In the genomic region with DNA sequence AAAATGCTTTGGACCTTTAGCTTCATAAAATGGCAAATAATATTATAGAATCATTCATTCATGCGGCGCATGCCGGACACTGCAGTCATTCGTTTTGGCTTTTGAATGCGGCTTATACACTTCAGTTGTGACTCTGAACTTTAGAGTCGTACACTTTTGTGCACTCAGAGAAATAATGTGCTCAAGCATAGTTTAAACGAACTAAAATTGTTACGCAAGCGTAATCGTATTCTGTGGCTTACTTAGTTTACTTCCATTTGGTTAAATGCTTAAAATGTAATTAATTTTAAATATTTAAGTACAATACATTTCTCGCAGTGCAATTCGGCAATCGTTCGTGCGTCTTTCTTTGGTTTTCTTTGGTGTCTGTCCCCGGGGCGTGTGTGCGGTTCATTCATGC, we compare ENCODE assay signal across 1 fruit fly cellular context.
A peak's percentile ranks its signal among the peaks of the same experiment; 100 is the strongest.
TF ChIP-seq lines count a peak whose summit lies in the region.

No protein-coding gene starts in this region.

TF ChIP-seq in whole organism, embryonic, 481 proteins besides CTCF, POLR2A, EP300 and RAD21 (continued from another document and continues in another):
- peak; percentile 44; the same call in 1 of the 3 replicates for TF ChIP-seq tgo (GFP tag; IDR thresholded peaks at IDR 0.05; lab: Robert Waterston, UW)
- TF ChIP-seq Lhr (GFP tag; optimal IDR thresholded peaks at IDR 0.05; lab: Kevin White, UChicago), result no peak
- no peak for TF ChIP-seq CG10565 (GFP tag; optimal IDR thresholded peaks at IDR 0.05; lab: Kevin White, UChicago)
- no peak for TF ChIP-seq Sry-δ (GFP tag; optimal IDR thresholded peaks at IDR 0.05; lab: Kevin White, UChicago)
- no peak for TF ChIP-seq Atf-2 (GFP tag; optimal IDR thresholded peaks at IDR 0.05; lab: Kevin White, UChicago)
- no peak for TF ChIP-seq CG6683 (GFP tag; optimal IDR thresholded peaks at IDR 0.05; lab: Kevin White, UChicago)
- TF ChIP-seq sob (GFP tag; IDR thresholded peaks at IDR 0.05; lab: Robert Waterston, UW), result peak; percentile 50; the same call in 1 of the 2 replicates
- no peak for TF ChIP-seq CG8290 (GFP tag; optimal IDR thresholded peaks at IDR 0.05; lab: Kevin White, UChicago)
- no peak for TF ChIP-seq CG8290 (tag; optimal IDR thresholded peaks at IDR 0.05; lab: Kevin White, UChicago)
- TF ChIP-seq CG3163 (GFP tag; optimal IDR thresholded peaks at IDR 0.05; lab: Kevin White, UChicago), result no peak
- TF ChIP-seq H15 (GFP tag; IDR thresholded peaks at IDR 0.05; lab: Robert Waterston, UW), result no peak
- TF ChIP-seq lilli (GFP tag; optimal IDR thresholded peaks at IDR 0.05; lab: Kevin White, UChicago), result peak; percentile 20
- TF ChIP-seq CG4360 (GFP tag; IDR thresholded peaks at IDR 0.05; lab: Robert Waterston, UW), result no peak
- no peak; the same call in 1 of the 2 replicates for TF ChIP-seq sens-2 (GFP tag; IDR thresholded peaks at IDR 0.05; lab: Robert Waterston, UW)
- TF ChIP-seq kay (GFP tag; optimal IDR thresholded peaks at IDR 0.05; lab: Kevin White, UChicago), result no peak
- peak; percentile 16 for TF ChIP-seq CG13775 (GFP tag; optimal IDR thresholded peaks at IDR 0.05; lab: Kevin White, UChicago)
- no peak for TF ChIP-seq B-H2 (GFP tag; optimal IDR thresholded peaks at IDR 0.05; lab: Kevin White, UChicago)
- TF ChIP-seq CG32767 (GFP tag; IDR thresholded peaks at IDR 0.05; lab: Robert Waterston, UW), result no peak
- no peak for TF ChIP-seq kni (GFP tag; optimal IDR thresholded peaks at IDR 0.05; lab: Kevin White, UChicago)
- TF ChIP-seq Fer1 (GFP tag; optimal IDR thresholded peaks at IDR 0.05; lab: Kevin White, UChicago), result no peak
- no peak for TF ChIP-seq CrebB (tag; optimal IDR thresholded peaks at IDR 0.05; lab: Kevin White, UChicago)
- TF ChIP-seq CG9727 (GFP tag; optimal IDR thresholded peaks at IDR 0.05; lab: Kevin White, UChicago), result peak; percentile 48
- no peak for TF ChIP-seq exex (tag; optimal IDR thresholded peaks at IDR 0.05; lab: Kevin White, UChicago)
- TF ChIP-seq CG2120 (GFP tag; optimal IDR thresholded peaks at IDR 0.05; lab: Kevin White, UChicago), result peak; percentile 24
- peak; percentile 65 for TF ChIP-seq CG11504 (tag; optimal IDR thresholded peaks at IDR 0.05; lab: Kevin White, UChicago)
- TF ChIP-seq HHEX (GFP tag; optimal IDR thresholded peaks at IDR 0.05; lab: Kevin White, UChicago), result peak; percentile 9
- TF ChIP-seq vfl (GFP tag; optimal IDR thresholded peaks at IDR 0.05; lab: Kevin White, UChicago), result no peak
- no peak for TF ChIP-seq grau (tag; optimal IDR thresholded peaks at IDR 0.05; lab: Kevin White, UChicago)
- no peak for TF ChIP-seq gro (GFP tag; optimal IDR thresholded peaks at IDR 0.05; lab: Kevin White, UChicago)
- TF ChIP-seq Sox100B (GFP tag; optimal IDR thresholded peaks at IDR 0.05; lab: Kevin White, UChicago), result peak; percentile 17
- no peak for TF ChIP-seq CG10543 (GFP tag; optimal IDR thresholded peaks at IDR 0.05; lab: Kevin White, UChicago)
- TF ChIP-seq gcm2 (GFP tag; optimal IDR thresholded peaks at IDR 0.05; lab: Kevin White, UChicago), result no peak
- no peak for TF ChIP-seq Hmx (GFP tag; optimal IDR thresholded peaks at IDR 0.05; lab: Kevin White, UChicago)
- TF ChIP-seq CHES-1-like (GFP tag; optimal IDR thresholded peaks at IDR 0.05; lab: Kevin White, UChicago), result no peak
- TF ChIP-seq CG7372 (GFP tag; IDR thresholded peaks at IDR 0.05; lab: Robert Waterston, UW), result 0 out of 2 replicates have a peak, but pooled peaks have one; percentile 25
- TF ChIP-seq CG17186 (GFP tag; optimal IDR thresholded peaks at IDR 0.05; lab: Kevin White, UChicago), result no peak
- no peak for TF ChIP-seq CG6654 (GFP tag; optimal IDR thresholded peaks at IDR 0.05; lab: Kevin White, UChicago)
- no peak for TF ChIP-seq CkIIα-i1 (GFP tag; IDR thresholded peaks at IDR 0.05; lab: Robert Waterston, UW)
- no peak for TF ChIP-seq CG12155 (GFP tag; optimal IDR thresholded peaks at IDR 0.05; lab: Kevin White, UChicago)
- TF ChIP-seq CG12744 (GFP tag; optimal IDR thresholded peaks at IDR 0.05; lab: Kevin White, UChicago), result no peak
- peak; percentile 62 for TF ChIP-seq Ets65A (GFP tag; lab: Kevin White, UChicago)
- no peak for TF ChIP-seq az2 (GFP tag; optimal IDR thresholded peaks at IDR 0.05; lab: Kevin White, UChicago)
- TF ChIP-seq CG17359 (tag; optimal IDR thresholded peaks at IDR 0.05; lab: Kevin White, UChicago), result no peak
- no peak for TF ChIP-seq Nf-YC (tag; optimal IDR thresholded peaks at IDR 0.05; lab: Kevin White, UChicago)
- TF ChIP-seq hkb (optimal IDR thresholded peaks at IDR 0.05; lab: Kevin White, UChicago), result no peak
- peak; percentile 38; the same call in 1 of the 2 replicates for TF ChIP-seq hkb (GFP tag; IDR thresholded peaks at IDR 0.05; lab: Robert Waterston, UW)
- TF ChIP-seq cg (GFP tag; optimal IDR thresholded peaks at IDR 0.05; lab: Kevin White, UChicago), result no peak
- TF ChIP-seq mirr (GFP tag; optimal IDR thresholded peaks at IDR 0.05; lab: Kevin White, UChicago), result no peak
- no peak for TF ChIP-seq Tbp (GFP tag; optimal IDR thresholded peaks at IDR 0.05; lab: Kevin White, UChicago)
- TF ChIP-seq CG10654 (GFP tag; optimal IDR thresholded peaks at IDR 0.05; lab: Kevin White, UChicago), result no peak
- TF ChIP-seq fd96Cb (tag; optimal IDR thresholded peaks at IDR 0.05; lab: Kevin White, UChicago), result peak; percentile 32
- TF ChIP-seq ATbp (GFP tag; optimal IDR thresholded peaks at IDR 0.05; lab: Kevin White, UChicago), result peak; percentile 4
- TF ChIP-seq amos (GFP tag; IDR thresholded peaks at IDR 0.05; lab: Robert Waterston, UW; ENCODE audit: partially characterized antibody), result no peak
- no peak for TF ChIP-seq nom (GFP tag; optimal IDR thresholded peaks at IDR 0.05; lab: Kevin White, UChicago)
- no peak for TF ChIP-seq sug (tag; optimal IDR thresholded peaks at IDR 0.05; lab: Kevin White, UChicago)
- 0 out of 2 replicates have a peak, but pooled peaks have one; percentile 7 for TF ChIP-seq Awh (GFP tag; IDR thresholded peaks at IDR 0.05; lab: Robert Waterston, UW)
- TF ChIP-seq NC2β (GFP tag; optimal IDR thresholded peaks at IDR 0.05; lab: Kevin White, UChicago), result no peak
- 0 out of 2 replicates have a peak, but pooled peaks have one; percentile 19 for TF ChIP-seq CG14667 (GFP tag; IDR thresholded peaks at IDR 0.05; lab: Robert Waterston, UW)
- peak; percentile 32 for TF ChIP-seq BtbVII (GFP tag; optimal IDR thresholded peaks at IDR 0.05; lab: Kevin White, UChicago)
- TF ChIP-seq CG1832 (GFP tag; optimal IDR thresholded peaks at IDR 0.05; lab: Kevin White, UChicago), result no peak
- TF ChIP-seq CG15269 (tag; optimal IDR thresholded peaks at IDR 0.05; lab: Kevin White, UChicago), result peak; percentile 49
- no peak for TF ChIP-seq Optix (GFP tag; IDR thresholded peaks at IDR 0.05; lab: Robert Waterston, UW)
- no peak for TF ChIP-seq MESR4 (GFP tag; optimal IDR thresholded peaks at IDR 0.05; lab: Kevin White, UChicago)
- no peak for TF ChIP-seq CG9876 (GFP tag; optimal IDR thresholded peaks at IDR 0.05; lab: Kevin White, UChicago)
- TF ChIP-seq Kr (GFP tag; optimal IDR thresholded peaks at IDR 0.05; lab: Kevin White, UChicago), result no peak
- TF ChIP-seq slp2 (GFP tag; optimal IDR thresholded peaks at IDR 0.05; lab: Kevin White, UChicago), result no peak
- peak; percentile 38 for TF ChIP-seq CG8924 (tag; optimal IDR thresholded peaks at IDR 0.05; lab: Kevin White, UChicago)
- no peak for TF ChIP-seq jigr1 (GFP tag; IDR thresholded peaks at IDR 0.05; lab: Robert Waterston, UW)
- no peak for TF ChIP-seq Poxn (GFP tag; IDR thresholded peaks at IDR 0.05; lab: Robert Waterston, UW)
- no peak for TF ChIP-seq CG1603 (tag; optimal IDR thresholded peaks at IDR 0.05; lab: Kevin White, UChicago)
- no peak for TF ChIP-seq Jarid2 (GFP tag; optimal IDR thresholded peaks at IDR 0.05; lab: Kevin White, UChicago)
- no peak for TF ChIP-seq CG14860 (GFP tag; IDR thresholded peaks at IDR 0.05; lab: Robert Waterston, UW; ENCODE audit: partially characterized antibody)
- no peak for TF ChIP-seq CG2129 (GFP tag; IDR thresholded peaks at IDR 0.05; lab: Robert Waterston, UW; ENCODE audit: partially characterized antibody)
- TF ChIP-seq NC2α (GFP tag; optimal IDR thresholded peaks at IDR 0.05; lab: Kevin White, UChicago), result no peak
- TF ChIP-seq Atf6 (GFP tag; IDR thresholded peaks at IDR 0.05; lab: Robert Waterston, UW), result 0 out of 2 replicates have a peak, but pooled peaks have one; percentile 30
- TF ChIP-seq CG8359 (GFP tag; optimal IDR thresholded peaks at IDR 0.05; lab: Kevin White, UChicago; ENCODE audit: borderline replicate concordance), result no peak
- no peak for TF ChIP-seq sna (GFP tag; IDR thresholded peaks at IDR 0.05; lab: Robert Waterston, UW; ENCODE audit: partially characterized antibody)
- TF ChIP-seq fd102C (GFP tag; optimal IDR thresholded peaks at IDR 0.05; lab: Kevin White, UChicago), result no peak
- TF ChIP-seq zen (tag; optimal IDR thresholded peaks at IDR 0.05; lab: Kevin White, UChicago), result no peak
- peak; percentile 56 for TF ChIP-seq dmrt99B (tag; optimal IDR thresholded peaks at IDR 0.05; lab: Kevin White, UChicago)
- TF ChIP-seq CG4820 (GFP tag; optimal IDR thresholded peaks at IDR 0.05; lab: Kevin White, UChicago), result no peak
- TF ChIP-seq HmgD (GFP tag; optimal IDR thresholded peaks at IDR 0.05; lab: Kevin White, UChicago), result no peak
- no peak for TF ChIP-seq Hr78 (GFP tag; optimal IDR thresholded peaks at IDR 0.05; lab: Kevin White, UChicago)
- no peak for TF ChIP-seq pb (GFP tag; optimal IDR thresholded peaks at IDR 0.05; lab: Kevin White, UChicago)
- TF ChIP-seq wor (GFP tag; IDR thresholded peaks at IDR 0.05; lab: Robert Waterston, UW), result 0 out of 2 replicates have a peak, but pooled peaks have one; percentile 16
- no peak for TF ChIP-seq sim (GFP tag; IDR thresholded peaks at IDR 0.05; lab: Robert Waterston, UW)
- peak; percentile 46 for TF ChIP-seq CG9817 (tag; optimal IDR thresholded peaks at IDR 0.05; lab: Kevin White, UChicago)
- peak; percentile 12 for TF ChIP-seq CG18619 (GFP tag; optimal IDR thresholded peaks at IDR 0.05; lab: Kevin White, UChicago)
- no peak for TF ChIP-seq sc (optimal IDR thresholded peaks at IDR 0.05; lab: Kevin White, UChicago)
- no peak for TF ChIP-seq sc (GFP tag; optimal IDR thresholded peaks at IDR 0.05; lab: Kevin White, UChicago)
- no peak for TF ChIP-seq chinmo (GFP tag; IDR thresholded peaks at IDR 0.05; lab: Robert Waterston, UW; ENCODE audit: partially characterized antibody)
- TF ChIP-seq CG31365 (tag; optimal IDR thresholded peaks at IDR 0.05; lab: Kevin White, UChicago), result no peak
- TF ChIP-seq pita (GFP tag; optimal IDR thresholded peaks at IDR 0.05; lab: Kevin White, UChicago), result no peak
- TF ChIP-seq Xbp1 (GFP tag; optimal IDR thresholded peaks at IDR 0.05; lab: Kevin White, UChicago), result peak; percentile 20
- TF ChIP-seq GATAe (GFP tag; conservative IDR thresholded peaks at IDR 0.05; lab: Robert Waterston, UW), result no peak
- peak; percentile 8 for TF ChIP-seq CG4424 (GFP tag; optimal IDR thresholded peaks at IDR 0.05; lab: Kevin White, UChicago)
- no peak for TF ChIP-seq corto (GFP tag; optimal IDR thresholded peaks at IDR 0.05; lab: Kevin White, UChicago)
- no peak for TF ChIP-seq CG6272 (GFP tag; IDR thresholded peaks at IDR 0.05; lab: Robert Waterston, UW)
- no peak for TF ChIP-seq CG2875 (GFP tag; optimal IDR thresholded peaks at IDR 0.05; lab: Kevin White, UChicago)
- no peak for TF ChIP-seq CG4617 (GFP tag; optimal IDR thresholded peaks at IDR 0.05; lab: Kevin White, UChicago; ENCODE audit: borderline replicate concordance)
- no peak for TF ChIP-seq CG11723 (GFP tag; optimal IDR thresholded peaks at IDR 0.05; lab: Kevin White, UChicago)
- no peak; the same call in 1 of the 2 replicates for TF ChIP-seq stc (GFP tag; IDR thresholded peaks at IDR 0.05; lab: Robert Waterston, UW)
- peak; percentile 23; the same call in 1 of the 2 replicates for TF ChIP-seq CG4730 (GFP tag; IDR thresholded peaks at IDR 0.05; lab: Robert Waterston, UW)
- TF ChIP-seq ro (GFP tag; IDR thresholded peaks at IDR 0.05; lab: Robert Waterston, UW), result no peak
- peak; percentile 1 for TF ChIP-seq CG10267 (tag; optimal IDR thresholded peaks at IDR 0.05; lab: Kevin White, UChicago)
- peak; percentile 18 for TF ChIP-seq NfI (GFP tag; optimal IDR thresholded peaks at IDR 0.05; lab: Kevin White, UChicago)
- no peak for TF ChIP-seq H2.0 (GFP tag; IDR thresholded peaks at IDR 0.05; lab: Robert Waterston, UW)
- TF ChIP-seq crp (GFP tag; optimal IDR thresholded peaks at IDR 0.05; lab: Kevin White, UChicago), result no peak
- no peak for TF ChIP-seq CG1024 (GFP tag; IDR thresholded peaks at IDR 0.05; lab: Robert Waterston, UW)
- TF ChIP-seq Deaf1 (tag; optimal IDR thresholded peaks at IDR 0.05; lab: Kevin White, UChicago), result peak; percentile 10
- no peak for TF ChIP-seq CG2199 (GFP tag; IDR thresholded peaks at IDR 0.05; lab: Robert Waterston, UW)
- 0 out of 2 replicates have a peak, but pooled peaks have one; percentile 21 for TF ChIP-seq ttk (GFP tag; IDR thresholded peaks at IDR 0.05; lab: Robert Waterston, UW)
- TF ChIP-seq zfh2 (GFP tag; optimal IDR thresholded peaks at IDR 0.05; lab: Kevin White, UChicago), result no peak
- TF ChIP-seq ind (GFP tag; optimal IDR thresholded peaks at IDR 0.05; lab: Kevin White, UChicago), result peak; percentile 35
- TF ChIP-seq chm (GFP tag; IDR thresholded peaks at IDR 0.05; lab: Robert Waterston, UW), result no peak
- TF ChIP-seq E2f1 (GFP tag; IDR thresholded peaks at IDR 0.05; lab: Robert Waterston, UW), result 0 out of 2 replicates have a peak, but pooled peaks have one; percentile 23
- no peak for TF ChIP-seq Nf-YB (GFP tag; optimal IDR thresholded peaks at IDR 0.05; lab: Kevin White, UChicago)
- TF ChIP-seq C15 (GFP tag; IDR thresholded peaks at IDR 0.05; lab: Robert Waterston, UW), result no peak
- TF ChIP-seq sima (GFP tag; optimal IDR thresholded peaks at IDR 0.05; lab: Kevin White, UChicago), result no peak
- no peak for TF ChIP-seq Myb (GFP tag; optimal IDR thresholded peaks at IDR 0.05; lab: Kevin White, UChicago)
- no peak for TF ChIP-seq sr (GFP tag; IDR thresholded peaks at IDR 0.05; lab: Robert Waterston, UW)
- TF ChIP-seq lmd (GFP tag; IDR thresholded peaks at IDR 0.05; lab: Robert Waterston, UW), result peak; percentile 52
- no peak; the same call in 1 of the 2 replicates for TF ChIP-seq esg (GFP tag; conservative IDR thresholded peaks at IDR 0.05; lab: Robert Waterston, UW)
- TF ChIP-seq shn (GFP tag; optimal IDR thresholded peaks at IDR 0.05; lab: Kevin White, UChicago), result no peak
- no peak for TF ChIP-seq chn (GFP tag; optimal IDR thresholded peaks at IDR 0.05; lab: Kevin White, UChicago)
- TF ChIP-seq CG33557 (GFP tag; optimal IDR thresholded peaks at IDR 0.05; lab: Kevin White, UChicago), result no peak
- TF ChIP-seq Drgx (GFP tag; IDR thresholded peaks at IDR 0.05; lab: Robert Waterston, UW), result peak; percentile 31; the same call in 1 of the 2 replicates
- TF ChIP-seq tll (GFP tag; optimal IDR thresholded peaks at IDR 0.05; lab: Kevin White, UChicago), result no peak
- no peak for TF ChIP-seq Camta (GFP tag; optimal IDR thresholded peaks at IDR 0.05; lab: Kevin White, UChicago)
- TF ChIP-seq pum (GFP tag; optimal IDR thresholded peaks at IDR 0.05; lab: Kevin White, UChicago), result no peak
